Worm (Caenorhabditis elegans) whole organism, L4/young adult: ENCODE results near the gene Y69A2AR.12.

Experiments
- W03F9.2 ChIP-seq: fragments of 150-350 bp; optimal IDR thresholded peaks from 2 replicates; lab custom pipeline; 2014; ENCODE audit warnings: missing biosample characterization, missing genetic modification characterization
- him-1 ChIP-seq: sonication (generic microtip); optimal IDR thresholded peaks from 2 replicates; lab custom pipeline; 2016; ENCODE audit warnings: missing genotype, missing genetic modification reagents, missing genetic modification characterization, missing compliant biosample characterization

ce11 chrIV:2568267-2568666 is at the start of gene Y69A2AR.12, which contains the start of gene Y69A2AR.25:
- TF ChIP-seq him-1 (tag; lab: Kevin White, UChicago) (no peak), W03F9.2 (tag; lab: Kevin White, UChicago) (no peak)
